Worm (Caenorhabditis elegans) whole organism, L4/young adult: Measurements from ENCODE around the gene mrps-18.C.
A peak's percentile ranks its signal among the peaks of the same experiment; 100 is the strongest.

ENCODE experiments used
- W03F9.2 ChIP-seq: fragments of 150-350 bp; optimal IDR thresholded peaks from 2 replicates; lab custom pipeline; 2014; ENCODE audit warnings: missing biosample characterization, missing genetic modification characterization
- him-1 ChIP-seq: sonication (generic microtip); optimal IDR thresholded peaks from 2 replicates; lab custom pipeline; 2016; ENCODE audit warnings: missing genotype, missing genetic modification reagents, missing genetic modification characterization, missing compliant biosample characterization

DNA sequence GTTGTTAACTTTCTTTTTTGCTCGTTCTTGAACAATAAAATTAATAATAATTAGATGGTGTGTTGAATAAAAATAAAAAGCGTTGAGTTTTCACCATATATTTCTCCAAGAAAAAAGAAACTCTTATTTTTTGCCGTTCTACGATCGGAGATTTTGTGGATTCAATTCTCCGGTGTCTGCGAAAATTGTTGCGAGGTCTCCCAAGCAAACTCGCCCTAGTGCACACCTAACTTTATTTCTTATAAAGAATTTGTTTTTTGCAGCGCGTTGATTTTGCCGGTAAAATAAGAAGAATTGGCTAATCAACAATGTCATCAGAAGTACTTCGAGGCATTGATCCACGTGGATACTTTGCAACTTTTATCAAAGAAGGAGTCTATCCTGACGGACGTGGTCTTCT is 5.4 kb downstream of the mrps-18.C start, which contains the start of gene exos-8:
- TF ChIP-seq him-1 (tag; lab: Kevin White, UChicago), result peak; percentile 12
- TF ChIP-seq W03F9.2 (tag; lab: Kevin White, UChicago), result no peak
